Fruit fly (Drosophila melanogaster) Kc167 (cell line): ENCODE measurements around the gene MRG15.

Source experiments
- Sin3A ChIP-seq: fragments of >200 bp; optimal IDR thresholded peaks from 2 replicates; lab custom pipeline; 2018; ENCODE audit warnings: missing external identifiers
- h ChIP-seq: fragments of >200 bp; optimal IDR thresholded peaks from 3 replicates; lab custom pipeline; 2018; ENCODE audit warnings: missing external identifiers
- insv ChIP-seq: fragments of >200 bp; optimal IDR thresholded peaks from 3 replicates; lab custom pipeline; 2018; ENCODE audit warnings: missing external identifiers
- psq ChIP-seq: fragments of >200 bp; optimal IDR thresholded peaks from 2 replicates; lab custom pipeline; 2017; ENCODE audit warnings: missing external identifiers
- ttk ChIP-seq: sonication (Bioruptor generic); optimal IDR thresholded peaks from 2 replicates; lab custom pipeline; 2017; ENCODE audit warnings: missing external identifiers

- TF ChIP-seq Sin3A (lab: Kevin White, UChicago) (no peak), insv (no peak), h (lab: Kevin White, UChicago) (no peak), psq (lab: Kevin White, UChicago) (no peak), ttk (lab: Kevin White, UChicago) (no peak)
Observed at dm6 chr3R:15277926-15278869, at the start of gene MRG15, which contains the start of gene Tm1.
